Worm (Caenorhabditis elegans) whole organism, young adult: ENCODE data around the gene R02F11.9.

Experiments used
- B0035.1 ChIP-seq: sonication (generic microtip); optimal IDR thresholded peaks from 2 replicates; lab custom pipeline; 2016; ENCODE audit warnings: missing genetic modification characterization, mild to moderate bottlenecking, missing compliant biosample characterization, missing genotype, missing genetic modification reagents
- C17E4.6 ChIP-seq: fragments of 200-800 bp; sonication (Bioruptor generic); IDR thresholded peaks from 2 replicates; pipeline ENCODE4 v1.3.6; 2022; ENCODE audit warnings: missing genetic modification reagents, missing genetic modification characterization, missing compliant biosample characterization
- F39B2.1 ChIP-seq: fragments of 200-800 bp; sonication (Bioruptor generic); IDR thresholded peaks from 2 replicates; pipeline ENCODE4 v1.3.6; 2022; ENCODE audit warnings: missing genetic modification reagents, missing genetic modification characterization, missing compliant biosample characterization
- F57C9.4 ChIP-seq: sonication (generic microtip); optimal IDR thresholded peaks from 2 replicates; lab custom pipeline; 2017; ENCODE audit warnings: mild to moderate bottlenecking, missing genetic modification characterization, missing compliant biosample characterization
- Y53G8AR.9 ChIP-seq: fragments of 200-800 bp; sonication (Bioruptor generic); conservative IDR thresholded peaks from 2 replicates; pipeline ENCODE4 v1.3.6; 2022; ENCODE audit warnings: missing genetic modification reagents, missing genetic modification characterization, missing compliant biosample characterization
- Y79H2A.3 ChIP-seq: fragments of 200-800 bp; sonication (Bioruptor generic); conservative IDR thresholded peaks from 2 replicates; pipeline ENCODE4 v1.3.6; 2022; ENCODE audit warnings: missing genetic modification reagents, missing genetic modification characterization, missing compliant biosample characterization
- Y95B8A.8 ChIP-seq: fragments of 200-800 bp; sonication (Bioruptor generic); IDR thresholded peaks from 2 replicates; pipeline ENCODE4 v1.3.6; 2022; ENCODE audit warnings: missing genetic modification reagents, missing genetic modification characterization, missing compliant biosample characterization
- akir-1 ChIP-seq: fragments of 200-800 bp; sonication (Bioruptor generic); optimal IDR thresholded peaks from 2 replicates; lab custom pipeline; 2018; ENCODE audit warnings: mild to moderate bottlenecking, missing genetic modification characterization, moderate library complexity, missing compliant biosample characterization
- ama-1 ChIP-seq, 3 experiments: fragments of 150-350 bp in 1 of 3; sonication (generic microtip) in 2 of 3; optimal IDR thresholded peaks; 2 replicates each; lab custom pipeline; 2014 to 2018; ENCODE audit warnings: missing biosample characterization in 2 of 3, missing genetic modification characterization in 2 of 3, missing genetic modification reagents in 2 of 3
- attf-6 ChIP-seq: fragments of 200-800 bp; sonication (Bioruptor generic); IDR thresholded peaks from 2 replicates; pipeline ENCODE4 v1.3.6; 2022; ENCODE audit warnings: missing genetic modification reagents, missing genetic modification characterization, missing compliant biosample characterization
- bed-2 ChIP-seq: fragments of 200-800 bp; sonication (Bioruptor generic); IDR thresholded peaks from 2 replicates; pipeline ENCODE4 v1.3.6; 2022; ENCODE audit warnings: missing genetic modification reagents, missing genetic modification characterization, missing compliant biosample characterization
- ccch-3 ChIP-seq: fragments of 200-800 bp; sonication (Bioruptor generic); optimal IDR thresholded peaks from 2 replicates; lab custom pipeline; 2018; ENCODE audit warnings: mild to moderate bottlenecking, missing genetic modification characterization, missing compliant biosample characterization
- ceh-91 ChIP-seq: fragments of 200-800 bp; sonication (Bioruptor generic); IDR thresholded peaks from 2 replicates; pipeline ENCODE4 v1.3.6; 2022; ENCODE audit warnings: missing genetic modification reagents, missing genetic modification characterization, missing compliant biosample characterization
- die-1 ChIP-seq: sonication (generic microtip); optimal IDR thresholded peaks from 2 replicates; lab custom pipeline; 2016; ENCODE audit warnings: missing genotype, mild to moderate bottlenecking, missing genetic modification characterization, missing compliant biosample characterization
- dox-1 ChIP-seq: fragments of 200-800 bp; sonication (Bioruptor generic); IDR thresholded peaks from 2 replicates; pipeline ENCODE4 v1.3.6; 2022; ENCODE audit warnings: missing genetic modification reagents, missing genetic modification characterization, missing compliant biosample characterization
- dpl-1 ChIP-seq: fragments of 150-350 bp; optimal IDR thresholded peaks from 2 replicates; lab custom pipeline; 2014; ENCODE audit warnings: missing biosample characterization, missing genetic modification reagents, missing genetic modification characterization
- egl-18 ChIP-seq: fragments of 200-800 bp; sonication (Bioruptor generic); IDR thresholded peaks from 2 replicates; pipeline ENCODE4 v1.3.6; 2022; ENCODE audit warnings: missing genetic modification reagents, missing genetic modification characterization, missing compliant biosample characterization
- egrh-3 ChIP-seq: fragments of 200-800 bp; sonication (Bioruptor generic); IDR thresholded peaks from 2 replicates; pipeline ENCODE4 v1.3.6; 2022; ENCODE audit warnings: missing genetic modification reagents, missing genetic modification characterization, missing compliant biosample characterization
- hlh-12 ChIP-seq: sonication (generic microtip); optimal IDR thresholded peaks from 2 replicates; lab custom pipeline; 2016; ENCODE audit warnings: missing genetic modification characterization, missing compliant biosample characterization
- hlh-26 ChIP-seq: fragments of 200-800 bp; sonication (Bioruptor generic); conservative IDR thresholded peaks from 2 replicates; pipeline ENCODE4 v1.3.6; 2022; ENCODE audit warnings: missing genetic modification reagents, missing genetic modification characterization, missing compliant biosample characterization
- hmg-1.2 ChIP-seq: fragments of 200-800 bp; sonication (Bioruptor generic); IDR thresholded peaks from 2 replicates; pipeline ENCODE4 v1.3.6; 2022; ENCODE audit warnings: missing genetic modification reagents, missing genetic modification characterization, missing compliant biosample characterization
- lsy-27 ChIP-seq: sonication (generic microtip); optimal IDR thresholded peaks from 2 replicates; lab custom pipeline; 2017; ENCODE audit warnings: missing genetic modification characterization, mild to moderate bottlenecking, missing compliant biosample characterization, antibody characterized with exemption, missing genotype, borderline replicate concordance; ENCODE audit not compliant: insufficient read depth
- madf-10 ChIP-seq: sonication (generic microtip); optimal IDR thresholded peaks from 2 replicates; lab custom pipeline; 2016; ENCODE audit warnings: mild to moderate bottlenecking, missing genetic modification characterization, missing compliant biosample characterization
- nfya-2 ChIP-seq: fragments of 200-800 bp; sonication (Bioruptor generic); IDR thresholded peaks from 2 replicates; pipeline ENCODE4 v1.3.6; 2022; ENCODE audit warnings: missing genetic modification reagents, missing genetic modification characterization, missing compliant biosample characterization
- nhr-27 ChIP-seq: fragments of 200-800 bp; sonication (Bioruptor generic); optimal IDR thresholded peaks from 2 replicates; lab custom pipeline; 2018; ENCODE audit warnings: mild to moderate bottlenecking, missing genetic modification characterization, moderate library complexity, missing compliant biosample characterization
- pbrm-1 ChIP-seq: fragments of 200-800 bp; sonication (Bioruptor generic); IDR thresholded peaks from 2 replicates; pipeline ENCODE4 v1.3.6; 2022; ENCODE audit warnings: missing genetic modification reagents, missing genetic modification characterization, missing compliant biosample characterization
- rec-8 ChIP-seq, 2 experiments: sonication (generic microtip); optimal IDR thresholded peaks; 2 replicates each; lab custom pipeline; 2016; ENCODE audit warnings: mild to moderate bottlenecking in 2 of 2, missing genetic modification characterization in 2 of 2, missing genetic modification reagents in 2 of 2, missing genotype in 2 of 2, missing biosample characterization in 1 of 2, missing compliant biosample characterization in 1 of 2, moderate library complexity in 1 of 2
- repo-1 ChIP-seq: sonication (generic microtip); optimal IDR thresholded peaks from 2 replicates; lab custom pipeline; 2017; ENCODE audit warnings: mild to moderate bottlenecking, missing genetic modification characterization, missing compliant biosample characterization
- snpc-1.1 ChIP-seq: sonication (generic microtip); optimal IDR thresholded peaks from 2 replicates; lab custom pipeline; 2017; ENCODE audit warnings: missing genetic modification characterization, mild to moderate bottlenecking, missing compliant biosample characterization, antibody characterized with exemption, moderate library complexity, missing genotype, missing genetic modification reagents; ENCODE audit not compliant: insufficient read depth
- tbx-9 ChIP-seq: sonication (generic microtip); optimal IDR thresholded peaks from 2 replicates; lab custom pipeline; 2016; ENCODE audit warnings: borderline replicate concordance, missing genetic modification characterization, inconsistent platforms, missing compliant biosample characterization
- unc-130 ChIP-seq: sonication (generic microtip); optimal IDR thresholded peaks from 2 replicates; lab custom pipeline; 2016; ENCODE audit warnings: missing genetic modification reagents, missing genetic modification characterization, missing compliant biosample characterization
- xnd-1 ChIP-seq: sonication (generic microtip); optimal IDR thresholded peaks from 2 replicates; lab custom pipeline; 2016; ENCODE audit warnings: missing genotype, missing genetic modification reagents, missing genetic modification characterization, missing compliant biosample characterization
- zfh-2 ChIP-seq: fragments of 200-800 bp; sonication (Bioruptor generic); conservative IDR thresholded peaks from 2 replicates; pipeline ENCODE4 v1.3.6; 2022; ENCODE audit warnings: missing genetic modification reagents, missing genetic modification characterization, missing compliant biosample characterization
- ztf-22 ChIP-seq: fragments of 200-800 bp; sonication (Bioruptor generic); optimal IDR thresholded peaks from 2 replicates; lab custom pipeline; 2018; ENCODE audit warnings: mild to moderate bottlenecking, missing genetic modification characterization, moderate library complexity, missing compliant biosample characterization
- ztf-25 ChIP-seq: fragments of 200-800 bp; sonication (Bioruptor generic); IDR thresholded peaks from 2 replicates; pipeline ENCODE4 v1.3.6; 2022; ENCODE audit warnings: missing genetic modification reagents, missing genetic modification characterization, missing compliant biosample characterization

Gene R02F11.9

DNA sequence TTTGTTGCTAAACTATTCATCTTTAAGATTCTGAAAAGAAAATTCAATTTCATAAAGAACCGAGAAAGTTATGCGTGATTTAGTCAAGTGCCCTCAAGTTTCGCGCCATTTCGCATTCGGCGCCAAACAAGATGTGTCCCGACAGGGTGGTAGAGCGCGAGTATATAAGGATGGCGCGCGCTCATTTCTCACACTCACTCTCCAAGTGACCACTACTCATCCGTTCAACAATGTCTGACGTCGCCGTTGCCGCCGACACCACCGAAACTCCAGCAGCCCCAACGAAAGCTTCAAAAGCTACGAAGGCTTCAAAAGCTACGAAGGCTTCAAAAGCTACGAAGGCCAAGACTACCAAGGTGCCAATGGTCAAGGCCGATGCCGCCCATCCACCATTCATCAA lies 33.1 kb upstream of the R02F11.9 start, which contains the start of gene hil-4 (continued):
- TF ChIP-seq tbx-9 (tag; lab: Kevin White, UChicago) (no peak), hmg-1.2 (GFP tag; lab: Robert Waterston, UW) (peak; percentile 45; the same call in 1 of the 2 replicates), F57C9.4 (tag; lab: Kevin White, UChicago) (no peak), hlh-26 (GFP tag; lab: Robert Waterston, UW) (no peak), dpl-1 (GFP tag; lab: Kevin White, UChicago) (peak; percentile 75), nhr-27 (tag; lab: Kevin White, UChicago) (no peak), snpc-1.1 (tag; lab: Kevin White, UChicago) (no peak), ama-1 (optimal IDR thresholded peaks at IDR 0.05; lab: Kevin White, UChicago) (no peak), ama-1 (GFP tag; optimal IDR thresholded peaks at IDR 0.05; lab: Kevin White, UChicago) (no peak), hlh-12 (tag; lab: Kevin White, UChicago) (no peak), rec-8 (tag; optimal IDR thresholded peaks at IDR 0.05; lab: Kevin White, UChicago) (no peak), ztf-25 (GFP tag; lab: Robert Waterston, UW) (no peak), bed-2 (GFP tag; lab: Robert Waterston, UW) (0 out of 2 replicates have a peak, but pooled peaks have one; percentile 14), pbrm-1 (GFP tag; lab: Robert Waterston, UW) (peak; percentile 89), zfh-2 (GFP tag; lab: Robert Waterston, UW) (no peak), akir-1 (GFP tag; lab: Kevin White, UChicago) (no peak), attf-6 (GFP tag; lab: Robert Waterston, UW) (peak; percentile 32; the same call in 1 of the 2 replicates), nfya-2 (GFP tag; lab: Robert Waterston, UW) (no peak), ztf-22 (GFP tag; lab: Kevin White, UChicago) (no peak), xnd-1 (tag; lab: Kevin White, UChicago) (peak; percentile 80), ceh-91 (GFP tag; lab: Robert Waterston, UW) (peak; percentile 86), Y53G8AR.9 (no peak), die-1 (tag; lab: Kevin White, UChicago) (no peak), madf-10 (tag; lab: Kevin White, UChicago) (no peak), repo-1 (tag; lab: Kevin White, UChicago) (no peak), unc-130 (GFP tag; lab: Kevin White, UChicago) (peak; percentile 24)

DNA sequence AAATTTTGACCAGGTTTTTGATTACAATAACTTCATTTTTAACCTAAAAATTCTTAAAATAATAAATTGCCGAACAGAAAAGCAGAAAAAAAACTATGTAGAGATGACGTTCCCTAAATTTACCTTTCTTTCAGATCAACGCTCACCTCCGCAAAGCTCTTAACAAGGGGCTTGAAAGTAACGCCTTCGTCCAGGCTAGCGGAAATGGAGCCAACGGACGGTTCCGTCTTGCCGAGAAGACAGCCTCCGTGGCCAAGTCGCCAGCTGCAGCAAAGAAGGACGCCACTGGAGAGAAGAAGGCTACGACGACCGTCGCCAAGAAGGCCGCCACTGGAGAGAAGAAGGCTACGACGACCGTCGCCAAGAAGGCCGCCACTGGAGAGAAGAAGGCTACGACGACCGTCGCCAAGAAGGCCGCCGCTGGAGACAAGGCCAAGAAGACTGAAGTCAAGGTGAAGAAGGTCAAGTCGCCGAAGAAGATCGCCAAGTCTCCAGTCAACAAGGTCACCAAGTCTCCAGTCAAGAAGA lies 32.5 kb upstream of the R02F11.9 start:
- TF ChIP-seq egrh-3 (GFP tag; lab: Robert Waterston, UW): peak; percentile 84
- no peak for TF ChIP-seq lsy-27 (tag; lab: Kevin White, UChicago)
- no peak for TF ChIP-seq ceh-91 (GFP tag; lab: Robert Waterston, UW)
- TF ChIP-seq C17E4.6: 0 out of 2 replicates have a peak, but pooled peaks have one; percentile 13
- no peak for TF ChIP-seq egl-18 (GFP tag; lab: Robert Waterston, UW)
- peak; percentile 87 for TF ChIP-seq zfh-2 (GFP tag; lab: Robert Waterston, UW)
- no peak for TF ChIP-seq ccch-3 (GFP tag; lab: Kevin White, UChicago)
- TF ChIP-seq Y95B8A.8 (GFP tag; lab: Robert Waterston, UW): 0 out of 2 replicates have a peak, but pooled peaks have one; percentile 41
- peak; percentile 71 for TF ChIP-seq Y79H2A.3 (GFP tag; lab: Robert Waterston, UW)
- TF ChIP-seq F39B2.1: 0 out of 2 replicates have a peak, but pooled peaks have one; percentile 54
- no peak for TF ChIP-seq B0035.1 (tag; lab: Kevin White, UChicago)
- TF ChIP-seq dox-1: no peak
- peak; percentile 39; the same call in 1 of the 2 replicates for TF ChIP-seq Y53G8AR.9
